Fruit fly (Drosophila melanogaster): ENCODE measurements around the gene alpha-Man-Ib.

alpha-Man-Ib gene

dm6 chr3R:29130902-29131621 is 18.4 kb upstream of the alpha-Man-Ib start, which contains the start of the genes dgt6 and Vha100-1 (continued):
- no peak for TF ChIP-seq Dad (GFP tag; optimal IDR thresholded peaks at IDR 0.05)
- no peak for TF ChIP-seq Hand (GFP tag; optimal IDR thresholded peaks at IDR 0.05)
- peak; percentile 80 for TF ChIP-seq CG4360 (GFP tag; IDR thresholded peaks at IDR 0.05)
- no peak for TF ChIP-seq Ets65A (GFP tag)
- TF ChIP-seq CG7372 (GFP tag; IDR thresholded peaks at IDR 0.05): no peak
- no peak for TF ChIP-seq E2f1 (GFP tag; IDR thresholded peaks at IDR 0.05)
- TF ChIP-seq Sox102F (GFP tag; optimal IDR thresholded peaks at IDR 0.05): no peak
- no peak for TF ChIP-seq fd3F (GFP tag; optimal IDR thresholded peaks at IDR 0.05)
- peak; percentile 22 for TF ChIP-seq CG10654 (GFP tag; optimal IDR thresholded peaks at IDR 0.05)
- TF ChIP-seq zfh2 (GFP tag; optimal IDR thresholded peaks at IDR 0.05): no peak
- no peak for TF ChIP-seq disco-r (GFP tag; optimal IDR thresholded peaks at IDR 0.05)
- no peak for TF ChIP-seq jumu (GFP tag; optimal IDR thresholded peaks at IDR 0.05)
- 0 out of 2 replicates have a peak, but pooled peaks have one; percentile 8 for TF ChIP-seq Rfx (GFP tag; IDR thresholded peaks at IDR 0.05)
- no peak for TF ChIP-seq CG7963 (GFP tag; IDR thresholded peaks at IDR 0.05; ENCODE audit: partially characterized antibody)
- no peak for TF ChIP-seq hb (GFP tag; IDR thresholded peaks at IDR 0.05; ENCODE audit: partially characterized antibody)
- TF ChIP-seq CG31365 (tag; optimal IDR thresholded peaks at IDR 0.05): no peak
- TF ChIP-seq CG2889 (GFP tag; IDR thresholded peaks at IDR 0.05): no peak
- no peak for TF ChIP-seq CG4282 (GFP tag; optimal IDR thresholded peaks at IDR 0.05)
- TF ChIP-seq CG15601 (tag; optimal IDR thresholded peaks at IDR 0.05): no peak
- TF ChIP-seq CG1603 (tag; optimal IDR thresholded peaks at IDR 0.05): no peak
- no peak for TF ChIP-seq jing (GFP tag; optimal IDR thresholded peaks at IDR 0.05)
- TF ChIP-seq nau (GFP tag; optimal IDR thresholded peaks at IDR 0.05): no peak
- TF ChIP-seq CG6683 (GFP tag; optimal IDR thresholded peaks at IDR 0.05): no peak
- no peak for TF ChIP-seq B-H2 (GFP tag; optimal IDR thresholded peaks at IDR 0.05)
- TF ChIP-seq BtbVII (GFP tag; optimal IDR thresholded peaks at IDR 0.05): no peak
- TF ChIP-seq CG5180 (GFP tag; optimal IDR thresholded peaks at IDR 0.05): no peak
- TF ChIP-seq CG17829 (tag; optimal IDR thresholded peaks at IDR 0.05): peak; percentile 65
- TF ChIP-seq chif (GFP tag; optimal IDR thresholded peaks at IDR 0.05): no peak
- no peak for TF ChIP-seq prd (optimal IDR thresholded peaks at IDR 0.05)
- TF ChIP-seq prd (GFP tag; IDR thresholded peaks at IDR 0.05): peak; percentile 52; the same call in 1 of the 3 replicates
- TF ChIP-seq Oaz (GFP tag; IDR thresholded peaks at IDR 0.05): no peak
- TF ChIP-seq CG13424 (tag; optimal IDR thresholded peaks at IDR 0.05): peak; percentile 21
- 0 out of 2 replicates have a peak, but pooled peaks have one; percentile 41 for TF ChIP-seq CG3847 (GFP tag; IDR thresholded peaks at IDR 0.05)
- TF ChIP-seq Deaf1 (tag; optimal IDR thresholded peaks at IDR 0.05): peak; percentile 63
- no peak for TF ChIP-seq CG33557 (GFP tag; optimal IDR thresholded peaks at IDR 0.05)
- TF ChIP-seq CG34224 (GFP tag; IDR thresholded peaks at IDR 0.05; ENCODE audit: partially characterized antibody): no peak
- no peak for TF ChIP-seq CG14667 (GFP tag; IDR thresholded peaks at IDR 0.05)
- no peak for TF ChIP-seq Gsc (GFP tag; IDR thresholded peaks at IDR 0.05)
- TF ChIP-seq CG18011 (GFP tag; optimal IDR thresholded peaks at IDR 0.05): no peak
- TF ChIP-seq CG14860 (GFP tag; IDR thresholded peaks at IDR 0.05; ENCODE audit: partially characterized antibody): no peak
- no peak for TF ChIP-seq CG2202 (tag; optimal IDR thresholded peaks at IDR 0.05)
- TF ChIP-seq inv (GFP tag; IDR thresholded peaks at IDR 0.05; ENCODE audit: partially characterized antibody): no peak
- TF ChIP-seq grn (GFP tag; optimal IDR thresholded peaks at IDR 0.05): no peak
- TF ChIP-seq CG10979 (tag; optimal IDR thresholded peaks at IDR 0.05): peak; percentile 9
- no peak for TF ChIP-seq CG10321 (GFP tag; IDR thresholded peaks at IDR 0.05)
- TF ChIP-seq CG8281 (tag; optimal IDR thresholded peaks at IDR 0.05): no peak
- TF ChIP-seq shn (GFP tag; optimal IDR thresholded peaks at IDR 0.05): no peak
- no peak for TF ChIP-seq CG7786 (GFP tag; optimal IDR thresholded peaks at IDR 0.05)
- no peak for TF ChIP-seq CG12942 (GFP tag; optimal IDR thresholded peaks at IDR 0.05)
- TF ChIP-seq CG18764 (GFP tag; optimal IDR thresholded peaks at IDR 0.05): no peak
